Worm (Caenorhabditis elegans): ENCODE measurements around the gene T23G4.2.

DNA sequence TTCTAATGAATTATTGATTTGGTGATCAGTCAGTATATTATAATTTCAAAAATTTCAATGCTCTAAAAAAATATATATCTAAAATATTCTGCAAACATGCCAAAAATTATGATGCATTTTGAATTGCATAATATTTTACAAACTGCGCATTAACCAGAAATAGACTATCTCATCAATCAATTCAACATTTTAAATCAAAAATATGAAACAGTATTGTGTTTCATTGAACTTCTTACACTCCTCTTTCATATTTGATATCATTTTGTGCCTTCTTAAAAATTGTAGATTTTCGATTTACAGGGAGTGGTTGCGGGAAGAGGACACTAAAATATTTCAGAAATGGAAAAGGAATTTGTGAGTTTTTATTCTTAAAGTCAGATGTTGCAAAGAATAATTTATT, 37.3 kb upstream of the T23G4.2 start, which contains the start of gene ent-4:
- TF ChIP-seq him-1 (tag; optimal IDR thresholded peaks at IDR 0.05) (no peak), dao-5 (tag; optimal IDR thresholded peaks at IDR 0.05) (no peak), W03F9.2 (tag; optimal IDR thresholded peaks at IDR 0.05) (no peak)

All from whole organism, L4/young adult.